Fruit fly (Drosophila melanogaster) Kc167 (cell line): ENCODE measurements around the gene Npc2a.

Source experiments
- Sin3A ChIP-seq: fragments of >200 bp; optimal IDR thresholded peaks from 2 replicates; lab custom pipeline; 2018; ENCODE audit warnings: missing external identifiers
- h ChIP-seq: fragments of >200 bp; optimal IDR thresholded peaks from 3 replicates; lab custom pipeline; 2018; ENCODE audit warnings: missing external identifiers
- psq ChIP-seq: fragments of >200 bp; optimal IDR thresholded peaks from 2 replicates; lab custom pipeline; 2017; ENCODE audit warnings: missing external identifiers
- ttk ChIP-seq: sonication (Bioruptor generic); optimal IDR thresholded peaks from 2 replicates; lab custom pipeline; 2017; ENCODE audit warnings: missing external identifiers

- TF ChIP-seq ttk (lab: Kevin White, UChicago) = no peak
- TF ChIP-seq Sin3A (lab: Kevin White, UChicago) = no peak
- no peak for TF ChIP-seq psq (lab: Kevin White, UChicago)
- no peak for TF ChIP-seq h (lab: Kevin White, UChicago)
These were observed 47.9 kb downstream of the Npc2a start, which contains the start of gene CG42296 for dm6 chr2L:2035941-2036340.
